Fruit fly (Drosophila melanogaster): ENCODE measurements around the gene CG14275.

The CG14275 gene

DNA sequence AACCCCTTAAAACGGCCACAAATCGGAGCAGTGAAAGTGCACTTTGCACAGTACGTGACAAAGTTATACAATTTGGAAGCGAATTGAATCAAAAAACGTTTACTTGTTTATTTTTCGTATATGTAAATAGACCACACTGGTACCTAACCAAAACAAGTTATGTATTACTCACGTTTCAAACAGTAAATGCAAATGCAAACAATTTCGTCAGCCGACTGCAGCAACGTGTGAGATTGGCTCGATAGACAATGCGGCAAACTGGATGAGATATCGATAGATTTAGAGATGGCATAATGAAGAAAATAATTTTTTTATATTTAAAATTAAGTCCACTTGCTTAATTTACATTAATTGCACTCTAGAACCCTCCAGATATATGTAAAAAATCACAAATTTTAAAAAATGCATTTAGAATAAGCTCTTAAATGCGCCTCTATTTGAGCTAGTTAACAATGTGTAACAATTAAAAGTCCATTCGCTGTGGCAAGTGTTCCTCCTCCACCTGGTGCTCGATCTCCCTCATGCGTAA, 54.3 kb downstream of the CG14275 start, which contains the start of gene AlaRS:
Gene AlaRS (minus strand): TSS at position 257 of the 529 bp plus-strand sequence.
- TF ChIP-seq Snoo (tag; optimal IDR thresholded peaks at IDR 0.05) (peak; percentile 21), Ets98B (GFP tag; IDR thresholded peaks at IDR 0.05) (peak; percentile 37), CG14655 (GFP tag; optimal IDR thresholded peaks at IDR 0.05) (peak; percentile 2), CG9948 (tag; optimal IDR thresholded peaks at IDR 0.05) (peak; percentile 16), D1 (tag; optimal IDR thresholded peaks at IDR 0.05) (no peak), CG34367 (tag; optimal IDR thresholded peaks at IDR 0.05) (peak; percentile 5), CG12605 (GFP tag; IDR thresholded peaks at IDR 0.05) (no peak), Pif1A (GFP tag; optimal IDR thresholded peaks at IDR 0.05) (peak; percentile 31), CG8159 (tag; optimal IDR thresholded peaks at IDR 0.05) (peak; percentile 36), Pif1B (GFP tag; optimal IDR thresholded peaks at IDR 0.05) (peak; percentile 51), CG4496 (GFP tag; IDR thresholded peaks at IDR 0.05) (no peak), CG15710 (tag; optimal IDR thresholded peaks at IDR 0.05) (peak; percentile 32), CG17806 (tag; optimal IDR thresholded peaks at IDR 0.05) (peak; percentile 28)

Data from whole organism, pupa.